Fruit fly (Drosophila melanogaster) whole organism, embryonic: ENCODE results near the gene wus.
A peak's percentile ranks its signal among the peaks of the same experiment; 100 is the strongest.

ENCODE experiments used
- Abd-B ChIP-seq: fragments of 200-800 bp; sonication (Bioruptor generic); optimal IDR thresholded peaks from 2 replicates; lab custom pipeline; 2018; ENCODE audit warnings: missing biosample characterization, mild to moderate bottlenecking, missing genetic modification characterization, moderate library complexity
- CG10654 ChIP-seq: fragments of 200-800 bp; sonication (Bioruptor generic); optimal IDR thresholded peaks from 2 replicates; lab custom pipeline; 2016; ENCODE audit warnings: missing biosample characterization, missing genetic modification characterization
- CG12391 ChIP-seq: fragments of 200-800 bp; sonication (Bioruptor generic); optimal IDR thresholded peaks from 3 replicates; lab custom pipeline; 2018; ENCODE audit warnings: missing biosample characterization, mild to moderate bottlenecking, missing genetic modification characterization, moderate library complexity
- CG13624 ChIP-seq: fragments of 200-800 bp; sonication (Bioruptor generic); optimal IDR thresholded peaks from 2 replicates; lab custom pipeline; 2016; ENCODE audit warnings: missing biosample characterization, missing genetic modification characterization
- CG15073 ChIP-seq: fragments of 200-800 bp; sonication (Bioruptor generic); optimal IDR thresholded peaks from 2 replicates; lab custom pipeline; 2016; ENCODE audit warnings: missing biosample characterization, missing genetic modification characterization
- CG15269 ChIP-seq: fragments of 200-800 bp; sonication (Bioruptor generic); optimal IDR thresholded peaks from 2 replicates; lab custom pipeline; 2018; ENCODE audit warnings: missing biosample characterization, mild to moderate bottlenecking, missing genetic modification characterization, moderate library complexity
- CG1603 ChIP-seq: fragments of 200-800 bp; sonication (Bioruptor generic); optimal IDR thresholded peaks from 2 replicates; lab custom pipeline; 2019; ENCODE audit warnings: missing biosample characterization, mild to moderate bottlenecking, missing genetic modification characterization, moderate library complexity
- CG1647 ChIP-seq: fragments of 200-800 bp; sonication (Bioruptor generic); optimal IDR thresholded peaks from 3 replicates; lab custom pipeline; 2016; ENCODE audit warnings: missing biosample characterization, missing genetic modification characterization
- CG17361 ChIP-seq: fragments of 200-800 bp; sonication (Bioruptor generic); IDR thresholded peaks from 3 replicates; pipeline ENCODE4 v1.3.6; 2022; ENCODE audit warnings: missing biosample characterization, missing genetic modification characterization
- CG17612 ChIP-seq: fragments of 200-800 bp; sonication (Bioruptor generic); IDR thresholded peaks from 2 replicates; pipeline ENCODE4 v1.3.6; 2022; ENCODE audit warnings: missing biosample characterization, missing genetic modification characterization
- CG18476 ChIP-seq: fragments of 200-800 bp; sonication (Bioruptor generic); optimal IDR thresholded peaks from 2 replicates; lab custom pipeline; 2016; ENCODE audit warnings: missing biosample characterization, mild to moderate bottlenecking, missing genetic modification characterization
- CG2116 ChIP-seq: fragments of 200-800 bp; sonication (Bioruptor generic); optimal IDR thresholded peaks from 3 replicates; lab custom pipeline; 2018; ENCODE audit warnings: missing biosample characterization, mild to moderate bottlenecking, missing genetic modification characterization
- CG2889 ChIP-seq: fragments of 200-800 bp; sonication (Bioruptor generic); IDR thresholded peaks from 3 replicates; pipeline ENCODE4 v1.3.6; 2022; ENCODE audit warnings: missing biosample characterization, missing genetic modification characterization
- CG3281 ChIP-seq: fragments of 200-800 bp; sonication (Bioruptor generic); optimal IDR thresholded peaks from 3 replicates; lab custom pipeline; 2017; ENCODE audit warnings: missing biosample characterization, mild to moderate bottlenecking, missing genetic modification characterization
- CG3838 ChIP-seq: fragments of 200-800 bp; sonication (Bioruptor generic); optimal IDR thresholded peaks from 3 replicates; lab custom pipeline; 2016; ENCODE audit warnings: missing biosample characterization, missing genetic modification characterization
- CG6654 ChIP-seq: fragments of 200-800 bp; sonication (Bioruptor generic); optimal IDR thresholded peaks from 2 replicates; lab custom pipeline; 2017; ENCODE audit warnings: missing biosample characterization, mild to moderate bottlenecking, missing genetic modification characterization
- CG6765 ChIP-seq: fragments of 200-800 bp; sonication (Bioruptor generic); optimal IDR thresholded peaks from 3 replicates; lab custom pipeline; 2017; ENCODE audit warnings: missing biosample characterization, mild to moderate bottlenecking, missing genetic modification characterization
- CG7786 ChIP-seq: fragments of 200-800 bp; sonication (Bioruptor generic); optimal IDR thresholded peaks from 2 replicates; lab custom pipeline; 2016; ENCODE audit warnings: missing biosample characterization, missing genetic modification characterization
- CG9437 ChIP-seq: fragments of 200-800 bp; sonication (Bioruptor generic); optimal IDR thresholded peaks from 2 replicates; lab custom pipeline; 2018; ENCODE audit warnings: missing biosample characterization, mild to moderate bottlenecking, missing genetic modification characterization
- CG9797 ChIP-seq: fragments of 200-800 bp; sonication (Bioruptor generic); optimal IDR thresholded peaks from 3 replicates; lab custom pipeline; 2018; ENCODE audit warnings: missing biosample characterization, mild to moderate bottlenecking, missing genetic modification characterization
- CTCF ChIP-seq: fragments of 200-800 bp; sonication (Bioruptor generic); optimal IDR thresholded peaks from 2 replicates; lab custom pipeline; 2017; ENCODE audit warnings: missing biosample characterization, mild to moderate bottlenecking, missing genetic modification characterization, moderate library complexity
- D ChIP-seq, 2 experiments: fragments of 200-800 bp in 1 of 2; fragments of >200 bp in 1 of 2; sonication (Bioruptor generic) in 1 of 2; optimal IDR thresholded peaks; 2 replicates in 1 of 2; 3 replicates in 1 of 2; lab custom pipeline; 2017; ENCODE audit warnings: mild to moderate bottlenecking in 1 of 2, missing biosample characterization in 1 of 2, missing genetic modification characterization in 1 of 2, missing genetic modification reagents in 1 of 2
- D19B ChIP-seq: fragments of 200-800 bp; sonication (Bioruptor generic); optimal IDR thresholded peaks from 2 replicates; lab custom pipeline; 2017; ENCODE audit warnings: missing biosample characterization, mild to moderate bottlenecking, missing genetic modification characterization
- Dp ChIP-seq: fragments of 200-800 bp; sonication (Bioruptor generic); optimal IDR thresholded peaks from 2 replicates; lab custom pipeline; 2018; ENCODE audit warnings: missing biosample characterization, mild to moderate bottlenecking, missing genetic modification characterization, moderate library complexity
- Fer2 ChIP-seq: fragments of 200-800 bp; sonication (Bioruptor generic); optimal IDR thresholded peaks from 2 replicates; lab custom pipeline; 2018; ENCODE audit warnings: missing biosample characterization, mild to moderate bottlenecking, missing genetic modification characterization, moderate library complexity
- Hey ChIP-seq: fragments of 200-800 bp; sonication (Bioruptor generic); optimal IDR thresholded peaks from 3 replicates; lab custom pipeline; 2018; ENCODE audit warnings: missing biosample characterization, mild to moderate bottlenecking, missing genetic modification characterization
- HmgZ ChIP-seq: fragments of 200-800 bp; sonication (Bioruptor generic); optimal IDR thresholded peaks from 2 replicates; lab custom pipeline; 2018; ENCODE audit warnings: missing biosample characterization, mild to moderate bottlenecking, missing genetic modification characterization
- Kr ChIP-seq: fragments of 200-800 bp; sonication (Bioruptor generic); optimal IDR thresholded peaks from 2 replicates; lab custom pipeline; 2017; ENCODE audit warnings: missing biosample characterization, mild to moderate bottlenecking, missing genetic modification characterization
- NK7.1 ChIP-seq: fragments of 200-800 bp; sonication (Bioruptor generic); optimal IDR thresholded peaks from 3 replicates; lab custom pipeline; 2016; ENCODE audit warnings: missing biosample characterization, missing genetic modification characterization
- PHDP ChIP-seq: fragments of 200-800 bp; sonication (Bioruptor generic); optimal IDR thresholded peaks from 3 replicates; lab custom pipeline; 2018; ENCODE audit warnings: missing biosample characterization, mild to moderate bottlenecking, missing genetic modification characterization, moderate library complexity
- Sin3A ChIP-seq: fragments of >200 bp; optimal IDR thresholded peaks from 2 replicates; lab custom pipeline; 2018
- az2 ChIP-seq: fragments of 200-800 bp; sonication (Bioruptor generic); optimal IDR thresholded peaks from 3 replicates; lab custom pipeline; 2016; ENCODE audit warnings: missing biosample characterization, missing genetic modification characterization
- bab2 ChIP-seq: fragments of 200-800 bp; sonication (Bioruptor generic); optimal IDR thresholded peaks from 2 replicates; lab custom pipeline; 2016; ENCODE audit warnings: missing biosample characterization, missing genetic modification characterization
- chinmo ChIP-seq: fragments of 200-800 bp; sonication (Bioruptor generic); IDR thresholded peaks from 4 replicates; pipeline ENCODE4 v1.3.6; 2022; ENCODE audit warnings: missing biosample characterization, missing genetic modification characterization; ENCODE audit not compliant: partially characterized antibody
- croc ChIP-seq: fragments of 200-800 bp; sonication (Bioruptor generic); conservative IDR thresholded peaks from 3 replicates; pipeline ENCODE4 v1.3.6; 2022; ENCODE audit warnings: missing biosample characterization, missing genetic modification characterization
- crp ChIP-seq, 2 experiments: fragments of 200-800 bp; sonication (Bioruptor generic); optimal IDR thresholded peaks; 2 replicates in 1 of 2; 3 replicates in 1 of 2; lab custom pipeline; 2017; ENCODE audit warnings: missing biosample characterization in 2 of 2, missing genetic modification characterization in 2 of 2, mild to moderate bottlenecking in 1 of 2, moderate library complexity in 1 of 2
- da ChIP-seq: fragments of 200-800 bp; sonication (Bioruptor generic); optimal IDR thresholded peaks from 2 replicates; lab custom pipeline; 2016; ENCODE audit warnings: missing biosample characterization, missing genetic modification characterization
- dmrt99B ChIP-seq: fragments of 200-800 bp; sonication (Bioruptor generic); optimal IDR thresholded peaks from 2 replicates; lab custom pipeline; 2018; ENCODE audit warnings: missing biosample characterization, mild to moderate bottlenecking, missing genetic modification characterization, moderate library complexity
- emc ChIP-seq: fragments of 200-800 bp; sonication (Bioruptor generic); optimal IDR thresholded peaks from 2 replicates; lab custom pipeline; 2016; ENCODE audit warnings: missing biosample characterization, missing genetic modification characterization
- fru ChIP-seq: fragments of >200 bp; optimal IDR thresholded peaks from 2 replicates; lab custom pipeline; 2017
- hth ChIP-seq: fragments of >200 bp; optimal IDR thresholded peaks from 2 replicates; lab custom pipeline; 2017; ENCODE audit warnings: inconsistent platforms
- inv ChIP-seq: fragments of 200-800 bp; sonication (Bioruptor generic); IDR thresholded peaks from 2 replicates; pipeline ENCODE4 v1.3.6; 2022; ENCODE audit warnings: missing biosample characterization, missing genetic modification characterization; ENCODE audit not compliant: partially characterized antibody
- klu ChIP-seq: fragments of 200-800 bp; sonication (Bioruptor generic); IDR thresholded peaks from 2 replicates; pipeline ENCODE4 v1.3.6; 2022; ENCODE audit warnings: missing biosample characterization, missing genetic modification characterization
- nau ChIP-seq: fragments of 200-800 bp; sonication (Bioruptor generic); optimal IDR thresholded peaks from 3 replicates; lab custom pipeline; 2017; ENCODE audit warnings: missing biosample characterization, mild to moderate bottlenecking, missing genetic modification characterization, missing genetic modification reagents
- odd ChIP-seq: fragments of 200-800 bp; sonication (Bioruptor generic); optimal IDR thresholded peaks from 2 replicates; lab custom pipeline; 2017; ENCODE audit warnings: missing biosample characterization, mild to moderate bottlenecking, missing genetic modification characterization
- onecut ChIP-seq: fragments of 200-800 bp; sonication (Bioruptor generic); IDR thresholded peaks from 2 replicates; pipeline ENCODE4 v1.3.6; 2022; ENCODE audit warnings: missing biosample characterization, missing genetic modification characterization
- otp ChIP-seq: fragments of 200-800 bp; sonication (Bioruptor generic); IDR thresholded peaks from 3 replicates; pipeline ENCODE4, ENCODE4 v1.3.6; 2022; ENCODE audit warnings: missing biosample characterization, missing genetic modification characterization
- p53 ChIP-seq: fragments of 200-800 bp; sonication (Bioruptor generic); optimal IDR thresholded peaks from 2 replicates; lab custom pipeline; 2016; ENCODE audit warnings: missing biosample characterization, missing genetic modification characterization
- pzg ChIP-seq: fragments of 200-800 bp; sonication (Bioruptor generic); optimal IDR thresholded peaks from 3 replicates; lab custom pipeline; 2018; ENCODE audit warnings: missing biosample characterization, mild to moderate bottlenecking, missing genetic modification characterization, moderate library complexity
- schlank ChIP-seq: fragments of 200-800 bp; sonication (Bioruptor generic); optimal IDR thresholded peaks from 2 replicates; lab custom pipeline; 2018; ENCODE audit warnings: missing biosample characterization, mild to moderate bottlenecking, missing genetic modification characterization
- twi ChIP-seq: fragments of 200-800 bp; optimal IDR thresholded peaks from 2 replicates; lab custom pipeline; 2019; ENCODE audit warnings: missing biosample characterization, mild to moderate bottlenecking, missing genetic modification characterization, moderate library complexity
- usp ChIP-seq: fragments of >200 bp; optimal IDR thresholded peaks from 2 replicates; lab custom pipeline; 2017; ENCODE audit warnings: missing biosample characterization, missing genetic modification characterization
- vfl ChIP-seq: fragments of 200-800 bp; sonication (Bioruptor generic); optimal IDR thresholded peaks from 2 replicates; lab custom pipeline; 2016; ENCODE audit warnings: missing biosample characterization, missing genetic modification characterization

Gene wus

dm6 chrX:16967415-16967814, 26.7 kb upstream of the wus start (continued):
- TF ChIP-seq D (optimal IDR thresholded peaks at IDR 0.05; lab: Kevin White, UChicago) (no peak), D (GFP tag; optimal IDR thresholded peaks at IDR 0.05; lab: Kevin White, UChicago) (peak; percentile 54), onecut (peak; percentile 79), hth (lab: Kevin White, UChicago) (no peak), az2 (GFP tag; lab: Kevin White, UChicago) (peak; percentile 29), CG15073 (GFP tag; lab: Kevin White, UChicago) (no peak), dmrt99B (tag; lab: Kevin White, UChicago) (no peak), twi (tag; lab: Kevin White, UChicago) (peak; percentile 35), chinmo (no peak), Fer2 (tag; lab: Kevin White, UChicago) (no peak), CG6765 (no peak), NK7.1 (GFP tag; lab: Kevin White, UChicago) (no peak), usp (no peak), crp (GFP tag; optimal IDR thresholded peaks at IDR 0.05; lab: Kevin White, UChicago) (no peak), CG1603 (no peak), pzg (GFP tag; lab: Kevin White, UChicago) (no peak), p53 (GFP tag; lab: Kevin White, UChicago) (no peak), inv (GFP tag; lab: Robert Waterston, UW) (no peak), CTCF (GFP tag; lab: Kevin White, UChicago) (peak; percentile 93), CG12391 (tag; lab: Kevin White, UChicago) (no peak), otp (GFP tag; lab: Robert Waterston, UW) (no peak; the same call in 2 of the 3 replicates), CG6654 (GFP tag; lab: Kevin White, UChicago) (no peak), Hey (tag; lab: Kevin White, UChicago) (no peak), CG2889 (no peak), CG3281 (GFP tag; lab: Kevin White, UChicago) (no peak), Abd-B (no peak), CG17361 (GFP tag; lab: Robert Waterston, UW) (no peak), CG9797 (peak; percentile 9), CG1647 (GFP tag; lab: Kevin White, UChicago) (no peak), Sin3A (lab: Kevin White, UChicago) (no peak), CG17612 (no peak), bab2 (GFP tag; lab: Kevin White, UChicago) (peak; percentile 5), CG18476 (no peak), croc (GFP tag; lab: Robert Waterston, UW) (peak; percentile 48; the same call in 1 of the 3 replicates), CG2116 (GFP tag; lab: Kevin White, UChicago) (no peak), da (no peak), D19B (no peak), emc (no peak), CG7786 (GFP tag; lab: Kevin White, UChicago) (no peak), CG15269 (no peak), Dp (GFP tag; lab: Kevin White, UChicago) (no peak), fru (lab: Kevin White, UChicago) (no peak), nau (GFP tag; lab: Kevin White, UChicago) (no peak), HmgZ (tag; lab: Kevin White, UChicago) (no peak), klu (no peak), Kr (no peak), CG10654 (GFP tag; lab: Kevin White, UChicago) (no peak), CG3838 (GFP tag; lab: Kevin White, UChicago) (no peak), PHDP (tag; lab: Kevin White, UChicago) (no peak), CG9437 (GFP tag; lab: Kevin White, UChicago) (no peak), odd (GFP tag; lab: Kevin White, UChicago) (no peak), vfl (GFP tag; lab: Kevin White, UChicago) (no peak), schlank (tag; lab: Kevin White, UChicago) (no peak), CG13624 (GFP tag; lab: Kevin White, UChicago) (no peak)
